Fruit fly (Drosophila melanogaster) whole organism, prepupa: Measurements from ENCODE around the gene CG11619.

ENCODE experiments used
- CG11294 ChIP-seq: fragments of 200-800 bp; sonication (Bioruptor generic); IDR thresholded peaks from 2 replicates; pipeline ENCODE4 v1.3.6; 2022; ENCODE audit warnings: missing biosample characterization, missing genetic modification characterization
- CG11902 ChIP-seq: fragments of 200-800 bp; sonication (Bioruptor generic); optimal IDR thresholded peaks from 3 replicates; lab custom pipeline; 2016; ENCODE audit warnings: missing biosample characterization, missing genetic modification characterization
- CG7368 ChIP-seq: fragments of 200-800 bp; sonication (Bioruptor generic); optimal IDR thresholded peaks from 3 replicates; lab custom pipeline; 2016; ENCODE audit warnings: missing biosample characterization, missing genetic modification characterization
- CG8632 ChIP-seq: fragments of 200-800 bp; sonication (Bioruptor generic); optimal IDR thresholded peaks from 3 replicates; lab custom pipeline; 2016; ENCODE audit warnings: missing biosample characterization, missing genetic modification characterization
- Lpt ChIP-seq: fragments of 200-800 bp; sonication (Bioruptor generic); optimal IDR thresholded peaks from 3 replicates; lab custom pipeline; 2016; ENCODE audit warnings: missing biosample characterization, missing genetic modification characterization
- fd59A ChIP-seq: fragments of 200-800 bp; sonication (Bioruptor generic); optimal IDR thresholded peaks from 2 replicates; lab custom pipeline; 2017; ENCODE audit warnings: missing biosample characterization, mild to moderate bottlenecking, missing genetic modification characterization, missing genetic modification reagents
- ss ChIP-seq, 2 experiments: fragments of 200-800 bp; sonication (Bioruptor generic); optimal IDR thresholded peaks; 2 replicates in 1 of 2; 3 replicates in 1 of 2; lab custom pipeline; 2017 to 2018; ENCODE audit warnings: mild to moderate bottlenecking in 2 of 2, missing biosample characterization in 2 of 2, missing genetic modification characterization in 2 of 2, moderate library complexity in 1 of 2

DNA sequence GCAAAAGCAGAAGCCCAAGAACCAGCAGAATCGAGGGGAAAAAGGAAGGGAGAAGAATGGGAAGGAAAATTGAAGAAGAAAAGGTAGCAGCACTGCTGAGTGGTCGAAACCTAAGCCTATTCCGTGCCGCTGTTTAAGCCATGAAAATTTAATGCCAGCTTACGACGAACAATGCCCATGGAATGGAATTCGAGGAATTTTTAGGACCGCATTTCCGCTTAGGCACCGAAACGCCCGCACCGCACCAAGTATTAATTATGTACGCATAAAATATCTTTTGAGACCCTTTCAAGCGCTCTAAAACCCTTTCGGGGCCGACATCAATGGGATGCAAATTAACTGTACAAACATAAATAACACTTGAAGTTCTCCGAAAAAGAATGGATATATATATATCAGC is 48.0 kb upstream of the CG11619 start:
- TF ChIP-seq ss (GFP tag; optimal IDR thresholded peaks at IDR 0.05; lab: Kevin White, UChicago), result no peak
- TF ChIP-seq CG7368 (GFP tag; lab: Kevin White, UChicago), result no peak
- no peak for TF ChIP-seq CG11294 (GFP tag; lab: Robert Waterston, UW)
- no peak for TF ChIP-seq CG11902 (GFP tag; lab: Kevin White, UChicago)
- no peak for TF ChIP-seq CG8632 (GFP tag; lab: Kevin White, UChicago)
- no peak for TF ChIP-seq Lpt (GFP tag; lab: Kevin White, UChicago)
- no peak for TF ChIP-seq fd59A (GFP tag; lab: Kevin White, UChicago)
